Worm (Caenorhabditis elegans) whole organism, L4/young adult: ENCODE results near the gene F59B1.6.

Source experiments
- dao-5 ChIP-seq: sonication (generic microtip); optimal IDR thresholded peaks from 2 replicates; lab custom pipeline; 2016; ENCODE audit warnings: missing genotype, missing genetic modification characterization, moderate library complexity, missing compliant biosample characterization
- him-1 ChIP-seq: sonication (generic microtip); optimal IDR thresholded peaks from 2 replicates; lab custom pipeline; 2016; ENCODE audit warnings: missing genotype, missing genetic modification reagents, missing genetic modification characterization, missing compliant biosample characterization

ce11 chrV:3614397-3614796 is 17.1 kb downstream of the F59B1.6 start, which contains the start of gene T22F3.11:
- TF ChIP-seq him-1 (no peak), dao-5 (no peak)
